Worm (Caenorhabditis elegans): ENCODE data around the gene mrps-11.

DNA sequence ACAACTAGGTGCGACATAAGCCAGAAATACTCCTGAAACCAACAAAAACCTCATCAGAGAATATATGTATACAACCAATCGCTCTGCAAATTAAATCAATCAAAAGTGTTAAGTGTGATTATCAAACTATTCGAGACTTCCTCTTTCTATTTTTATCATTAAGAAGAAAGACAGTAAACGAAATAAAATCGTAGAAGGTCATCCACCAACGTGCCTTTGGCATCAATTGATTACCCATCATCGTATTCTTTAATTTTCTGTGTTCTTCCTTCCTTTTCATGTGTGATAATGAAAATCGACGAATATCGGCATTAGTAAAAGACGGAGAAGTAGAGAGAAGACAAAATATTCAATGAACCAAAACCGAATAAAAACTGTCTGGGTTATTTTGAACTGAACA, 17.5 kb upstream of the mrps-11 start:
- TF ChIP-seq nhr-11 (tag; optimal IDR thresholded peaks at IDR 0.05) (no peak), skn-1 (tag; optimal IDR thresholded peaks at IDR 0.05) (no peak)
